Worm (Caenorhabditis elegans): Measurements from ENCODE around the gene T22D1.5.

T22D1.5 gene

ce11 chrIV:6919318-6919717 is 15.6 kb downstream of the T22D1.5 start, which contains the start of gene ruvb-2 (continued):
- no peak for TF ChIP-seq nhr-84 (tag; optimal IDR thresholded peaks at IDR 0.05)
- TF ChIP-seq isw-1 (GFP tag; IDR thresholded peaks at IDR 0.05), result peak; percentile 85
- TF ChIP-seq nhr-85 (tag), result peak; percentile 92
- peak; percentile 92 for TF ChIP-seq rnt-1 (tag; optimal IDR thresholded peaks at IDR 0.05)
- TF ChIP-seq nhr-90 (tag; optimal IDR thresholded peaks at IDR 0.05; ENCODE audit: poor library complexity), result peak; percentile 89
- peak; percentile 55 for TF ChIP-seq C04F5.9 (tag; optimal IDR thresholded peaks at IDR 0.05)
- TF ChIP-seq lin-14 (GFP tag; optimal IDR thresholded peaks at IDR 0.05), result peak; percentile 93
- TF ChIP-seq egl-13 (tag; optimal IDR thresholded peaks at IDR 0.05), result peak; percentile 80
- no peak for TF ChIP-seq vab-15 (tag; optimal IDR thresholded peaks at IDR 0.05)
- TF ChIP-seq elt-3 (tag; optimal IDR thresholded peaks at IDR 0.05), result peak in 1 of 6 experiments; percentile 85
- TF ChIP-seq irx-1 (tag; optimal IDR thresholded peaks at IDR 0.05), result peak; percentile 84
- TF ChIP-seq swsn-7 (tag; optimal IDR thresholded peaks at IDR 0.05), result peak; percentile 90
- TF ChIP-seq xbp-1 (tag; optimal IDR thresholded peaks at IDR 0.05), result peak; percentile 89
- peak; percentile 89 to 92 (median 91) for TF ChIP-seq dpl-1 (GFP tag; optimal IDR thresholded peaks at IDR 0.05)
- peak; percentile 69 for TF ChIP-seq F16B12.6 (tag; optimal IDR thresholded peaks at IDR 0.05)
- TF ChIP-seq sox-4 (tag; optimal IDR thresholded peaks at IDR 0.05), result peak; percentile 69
- TF ChIP-seq nhr-71 (tag; optimal IDR thresholded peaks at IDR 0.05), result peak; percentile 94
- peak; percentile 64 for TF ChIP-seq zip-4 (GFP tag; optimal IDR thresholded peaks at IDR 0.05)
- TF ChIP-seq ces-1 (GFP tag; optimal IDR thresholded peaks at IDR 0.05), result no peak
- TF ChIP-seq fkh-10 (GFP tag; optimal IDR thresholded peaks at IDR 0.05), result peak; percentile 37
- peak; percentile 82 for TF ChIP-seq grh-1 (GFP tag; IDR thresholded peaks at IDR 0.05)
- peak; percentile 88 for TF ChIP-seq fkh-8 (tag; optimal IDR thresholded peaks at IDR 0.05)
- peak; percentile 90 for TF ChIP-seq blmp-1 (tag; optimal IDR thresholded peaks at IDR 0.05)
- TF ChIP-seq pag-3 (tag; optimal IDR thresholded peaks at IDR 0.05; ENCODE audit: borderline replicate concordance, insufficient read depth), result no peak
- peak; percentile 14 for TF ChIP-seq ama-1 (optimal IDR thresholded peaks at IDR 0.05)
- TF ChIP-seq unc-86 (tag; optimal IDR thresholded peaks at IDR 0.05), result peak; percentile 84
- TF ChIP-seq nhr-19 (GFP tag; conservative IDR thresholded peaks at IDR 0.05), result peak; percentile 89
- TF ChIP-seq mef-2 (tag; optimal IDR thresholded peaks at IDR 0.05), result peak; percentile 37
- TF ChIP-seq ets-5 (GFP tag; IDR thresholded peaks at IDR 0.05), result no peak
- peak; percentile 92 for TF ChIP-seq snpc-4 (tag; optimal IDR thresholded peaks at IDR 0.05)
- peak; percentile 8 for TF ChIP-seq ceh-90 (tag; optimal IDR thresholded peaks at IDR 0.05)
- TF ChIP-seq lin-39 (tag; optimal IDR thresholded peaks at IDR 0.05), result peak; percentile 93
- TF ChIP-seq mdl-1 (tag; optimal IDR thresholded peaks at IDR 0.05), result peak in 1 of 2 experiments; percentile 90
- peak; percentile 92 for TF ChIP-seq dsc-1 (tag; optimal IDR thresholded peaks at IDR 0.05)
- TF ChIP-seq egl-27 (tag; optimal IDR thresholded peaks at IDR 0.05), result no peak
- peak; percentile 61 for TF ChIP-seq lir-3 (tag; optimal IDR thresholded peaks at IDR 0.05; ENCODE audit: poor library complexity)
- peak; percentile 92 to 94 for TF ChIP-seq lsy-2 (tag; optimal IDR thresholded peaks at IDR 0.05)
- no peak for TF ChIP-seq nhr-76 (tag; optimal IDR thresholded peaks at IDR 0.05)
- no peak for TF ChIP-seq efl-3 (GFP tag; optimal IDR thresholded peaks at IDR 0.05)
- TF ChIP-seq sup-37 (GFP tag; optimal IDR thresholded peaks at IDR 0.05), result peak; percentile 1
- TF ChIP-seq unc-62 (GFP tag; optimal IDR thresholded peaks at IDR 0.05), result no peak
- TF ChIP-seq lin-15B (tag; optimal IDR thresholded peaks at IDR 0.05), result peak; percentile 91
- TF ChIP-seq zag-1 (tag; optimal IDR thresholded peaks at IDR 0.05), result peak; percentile 23
- no peak for TF ChIP-seq sptf-1 (tag; optimal IDR thresholded peaks at IDR 0.05)
- TF ChIP-seq C34B4.2 (tag; optimal IDR thresholded peaks at IDR 0.05), result no peak
- TF ChIP-seq unc-30 (tag; optimal IDR thresholded peaks at IDR 0.05), result no peak
- TF ChIP-seq Y116A8C.19 (tag; optimal IDR thresholded peaks at IDR 0.05; ENCODE audit: borderline replicate concordance), result no peak
- peak; percentile 65; the same call in 1 of the 2 replicates for TF ChIP-seq mab-9 (GFP tag; IDR thresholded peaks at IDR 0.05)
- TF ChIP-seq ceh-63 (GFP tag; optimal IDR thresholded peaks at IDR 0.05), result no peak
- TF ChIP-seq fos-1 (tag; optimal IDR thresholded peaks at IDR 0.05), result peak; percentile 69
- TF ChIP-seq lin-35 (GFP tag; optimal IDR thresholded peaks at IDR 0.05), result peak; percentile 91 to 95
